Fruit fly (Drosophila melanogaster): ENCODE data around the gene CG9297.

- TF ChIP-seq toe (GFP tag; optimal IDR thresholded peaks at IDR 0.05) (no peak), kay (GFP tag; ENCODE audit: borderline replicate concordance) (no peak), pad (GFP tag; optimal IDR thresholded peaks at IDR 0.05) (no peak), ovo (GFP tag; optimal IDR thresholded peaks at IDR 0.05) (no peak), Crg-1 (GFP tag; optimal IDR thresholded peaks at IDR 0.05) (no peak), CG5204 (GFP tag; optimal IDR thresholded peaks at IDR 0.05) (no peak), CG1620 (GFP tag; optimal IDR thresholded peaks at IDR 0.05) (no peak), CG7045 (GFP tag; optimal IDR thresholded peaks at IDR 0.05) (no peak), CG7101 (tag; optimal IDR thresholded peaks at IDR 0.05) (no peak), Clk (GFP tag; optimal IDR thresholded peaks at IDR 0.05) (no peak), CG12768 (GFP tag; optimal IDR thresholded peaks at IDR 0.05) (no peak), bab1 (GFP tag; optimal IDR thresholded peaks at IDR 0.05) (no peak), cnc (optimal IDR thresholded peaks at IDR 0.05) (no peak)
These were observed 24.8 kb downstream of the CG9297 start for dm6 chr3R:13796071-13796470.
